Fruit fly (Drosophila melanogaster) whole organism, embryonic: ENCODE measurements around the gene Zpr1.
A peak's percentile ranks its signal among the peaks of the same experiment; 100 is the strongest.

Experiments used
- Ada2b ChIP-seq: fragments of 200-800 bp; sonication (Bioruptor generic); IDR thresholded peaks from 2 replicates; pipeline ENCODE4 v1.3.6; 2022; ENCODE audit warnings: missing biosample characterization, missing genetic modification characterization
- B-H1 ChIP-seq: fragments of 200-800 bp; sonication (Bioruptor generic); IDR thresholded peaks from 3 replicates; pipeline ENCODE4 v1.3.6; 2022; ENCODE audit warnings: missing biosample characterization, missing genetic modification characterization
- BEAF-32 ChIP-seq: fragments of 200-800 bp; sonication (Bioruptor generic); optimal IDR thresholded peaks from 3 replicates; lab custom pipeline; 2017; ENCODE audit warnings: missing biosample characterization, missing genetic modification characterization, mild to moderate bottlenecking, moderate library complexity, missing genetic modification reagents
- Bdp1 ChIP-seq: fragments of 200-800 bp; sonication (Bioruptor generic); optimal IDR thresholded peaks from 3 replicates; lab custom pipeline; 2016; ENCODE audit warnings: missing biosample characterization, missing genetic modification characterization
- C15 ChIP-seq: fragments of 200-800 bp; sonication (Bioruptor generic); IDR thresholded peaks from 3 replicates; pipeline ENCODE4 v1.3.6; 2022; ENCODE audit warnings: missing biosample characterization, missing genetic modification characterization
- CG10431 ChIP-seq: fragments of 200-800 bp; sonication (Bioruptor generic); optimal IDR thresholded peaks from 3 replicates; lab custom pipeline; 2018; ENCODE audit warnings: missing biosample characterization, mild to moderate bottlenecking, missing genetic modification characterization
- CG10654 ChIP-seq: fragments of 200-800 bp; sonication (Bioruptor generic); optimal IDR thresholded peaks from 2 replicates; lab custom pipeline; 2016; ENCODE audit warnings: missing biosample characterization, missing genetic modification characterization
- CG11696 ChIP-seq: fragments of 200-800 bp; sonication (Bioruptor generic); IDR thresholded peaks from 2 replicates; pipeline ENCODE4 v1.3.6; 2022; ENCODE audit warnings: missing biosample characterization, missing genetic modification characterization
- CG12071 ChIP-seq: fragments of 200-800 bp; sonication (Bioruptor generic); optimal IDR thresholded peaks from 3 replicates; lab custom pipeline; 2018; ENCODE audit warnings: missing biosample characterization, mild to moderate bottlenecking, missing genetic modification characterization
- CG12219 ChIP-seq: fragments of 200-800 bp; sonication (Bioruptor generic); optimal IDR thresholded peaks from 3 replicates; lab custom pipeline; 2018; ENCODE audit warnings: missing biosample characterization, mild to moderate bottlenecking, missing genetic modification characterization
- CG13287 ChIP-seq: fragments of 200-800 bp; sonication (Bioruptor generic); IDR thresholded peaks from 2 replicates; pipeline ENCODE4 v1.3.6; 2022; ENCODE audit warnings: missing biosample characterization, missing genetic modification characterization; ENCODE audit not compliant: partially characterized antibody
- CG16779 ChIP-seq: fragments of 200-800 bp; sonication (Bioruptor generic); IDR thresholded peaks from 2 replicates; pipeline ENCODE4 v1.3.6; 2022; ENCODE audit warnings: missing biosample characterization, missing genetic modification characterization
- CG30403 ChIP-seq: fragments of 200-800 bp; sonication (Bioruptor generic); optimal IDR thresholded peaks from 3 replicates; lab custom pipeline; 2016; ENCODE audit warnings: missing biosample characterization, missing genetic modification characterization
- CG3065 ChIP-seq: fragments of 200-800 bp; sonication (Bioruptor generic); optimal IDR thresholded peaks from 2 replicates; lab custom pipeline; 2016; ENCODE audit warnings: missing biosample characterization, missing genetic modification characterization
- CG3407 ChIP-seq: fragments of 200-800 bp; sonication (Bioruptor generic); optimal IDR thresholded peaks from 2 replicates; lab custom pipeline; 2018; ENCODE audit warnings: missing biosample characterization, mild to moderate bottlenecking, missing genetic modification characterization
- CG4730 ChIP-seq: fragments of 200-800 bp; sonication (Bioruptor generic); IDR thresholded peaks from 2 replicates; pipeline ENCODE4 v1.3.6; 2022; ENCODE audit warnings: missing biosample characterization, missing genetic modification characterization
- CG6175 ChIP-seq: fragments of 200-800 bp; sonication (Bioruptor generic); IDR thresholded peaks from 3 replicates; pipeline ENCODE4 v1.3.6; 2022; ENCODE audit warnings: missing biosample characterization, missing genetic modification characterization
- CG6854 ChIP-seq: fragments of 200-800 bp; sonication (Bioruptor generic); optimal IDR thresholded peaks from 3 replicates; lab custom pipeline; 2017; ENCODE audit warnings: missing biosample characterization, mild to moderate bottlenecking, missing genetic modification characterization
- CG7556 ChIP-seq: fragments of 200-800 bp; sonication (Bioruptor generic); optimal IDR thresholded peaks from 2 replicates; lab custom pipeline; 2017; ENCODE audit warnings: missing biosample characterization, mild to moderate bottlenecking, missing genetic modification characterization
- CG7928 ChIP-seq: fragments of 200-800 bp; sonication (Bioruptor generic); optimal IDR thresholded peaks from 2 replicates; lab custom pipeline; 2017; ENCODE audit warnings: missing biosample characterization, mild to moderate bottlenecking, missing genetic modification characterization
- CG8765 ChIP-seq: fragments of 200-800 bp; sonication (Bioruptor generic); IDR thresholded peaks from 2 replicates; pipeline ENCODE4 v1.3.6; 2022; ENCODE audit warnings: missing biosample characterization, missing genetic modification characterization
- CG9797 ChIP-seq: fragments of 200-800 bp; sonication (Bioruptor generic); optimal IDR thresholded peaks from 3 replicates; lab custom pipeline; 2018; ENCODE audit warnings: missing biosample characterization, mild to moderate bottlenecking, missing genetic modification characterization
- CG9817 ChIP-seq: fragments of 200-800 bp; sonication (Bioruptor generic); optimal IDR thresholded peaks from 2 replicates; lab custom pipeline; 2018; ENCODE audit warnings: missing biosample characterization, mild to moderate bottlenecking, missing genetic modification characterization, moderate library complexity
- CoRest ChIP-seq: fragments of 200-800 bp; sonication (Bioruptor generic); optimal IDR thresholded peaks from 3 replicates; lab custom pipeline; 2018; ENCODE audit warnings: missing biosample characterization, mild to moderate bottlenecking, missing genetic modification characterization, moderate library complexity
- D ChIP-seq, 2 experiments: fragments of 200-800 bp in 1 of 2; fragments of >200 bp in 1 of 2; sonication (Bioruptor generic) in 1 of 2; optimal IDR thresholded peaks; 2 replicates in 1 of 2; 3 replicates in 1 of 2; lab custom pipeline; 2017; ENCODE audit warnings: mild to moderate bottlenecking in 1 of 2, missing biosample characterization in 1 of 2, missing genetic modification characterization in 1 of 2, missing genetic modification reagents in 1 of 2
- Ets65A ChIP-seq: fragments of 200-800 bp; sonication (Bioruptor generic); peaks from one replicate; lab custom pipeline; 2016; ENCODE audit warnings: missing biosample characterization, missing genetic modification characterization
- Ets97D ChIP-seq: fragments of 200-800 bp; sonication (Bioruptor generic); optimal IDR thresholded peaks from 3 replicates; lab custom pipeline; 2016; ENCODE audit warnings: missing biosample characterization, missing genetic modification characterization
- HHEX ChIP-seq: fragments of 200-800 bp; sonication (Bioruptor generic); optimal IDR thresholded peaks from 3 replicates; lab custom pipeline; 2017; ENCODE audit warnings: missing biosample characterization, mild to moderate bottlenecking, missing genetic modification characterization, missing genetic modification reagents
- Hr39 ChIP-seq: fragments of >200 bp; optimal IDR thresholded peaks from 2 replicates; lab custom pipeline; 2017
- Jarid2 ChIP-seq: fragments of 200-800 bp; sonication (Bioruptor generic); optimal IDR thresholded peaks from 3 replicates; lab custom pipeline; 2017; ENCODE audit warnings: mild to moderate bottlenecking, missing biosample characterization, missing genetic modification reagents, missing genetic modification characterization
- Lim3 ChIP-seq: fragments of 200-800 bp; sonication (Bioruptor generic); IDR thresholded peaks from 2 replicates; pipeline ENCODE4 v1.3.6; 2022; ENCODE audit warnings: missing biosample characterization, missing genetic modification characterization
- Neu2 ChIP-seq: fragments of 200-800 bp; sonication (Bioruptor generic); optimal IDR thresholded peaks from 3 replicates; lab custom pipeline; 2016; ENCODE audit warnings: missing biosample characterization, missing genetic modification characterization, borderline replicate concordance
- Oaz ChIP-seq: fragments of 200-800 bp; sonication (Bioruptor generic); IDR thresholded peaks from 2 replicates; pipeline ENCODE4 v1.3.6; 2022; ENCODE audit warnings: missing biosample characterization, missing genetic modification characterization
- Ssrp ChIP-seq: fragments of 200-800 bp; sonication (Bioruptor generic); optimal IDR thresholded peaks from 2 replicates; lab custom pipeline; 2018; ENCODE audit warnings: missing biosample characterization, mild to moderate bottlenecking, missing genetic modification characterization, moderate library complexity
- Tbp ChIP-seq: fragments of >200 bp; optimal IDR thresholded peaks from 2 replicates; lab custom pipeline; 2018; ENCODE audit warnings: missing biosample characterization, missing genetic modification characterization
- ase ChIP-seq: fragments of 200-800 bp; sonication (Bioruptor generic); IDR thresholded peaks from 3 replicates; pipeline ENCODE4 v1.3.6; 2022; ENCODE audit warnings: missing biosample characterization, missing genetic modification characterization
- bcd ChIP-seq: fragments of 200-800 bp; sonication (Bioruptor generic); optimal IDR thresholded peaks from 2 replicates; lab custom pipeline; 2017; ENCODE audit warnings: missing biosample characterization, mild to moderate bottlenecking, missing genetic modification characterization
- danr ChIP-seq: fragments of 200-800 bp; sonication (Bioruptor generic); IDR thresholded peaks from 2 replicates; pipeline ENCODE4 v1.3.6; 2022; ENCODE audit warnings: missing biosample characterization, missing genetic modification characterization
- disco-r ChIP-seq: fragments of 200-800 bp; sonication (Bioruptor generic); optimal IDR thresholded peaks from 2 replicates; lab custom pipeline; 2016; ENCODE audit warnings: missing biosample characterization, missing genetic modification characterization
- emc ChIP-seq: fragments of 200-800 bp; sonication (Bioruptor generic); optimal IDR thresholded peaks from 2 replicates; lab custom pipeline; 2016; ENCODE audit warnings: missing biosample characterization, missing genetic modification characterization
- gce ChIP-seq: fragments of 200-800 bp; sonication (Bioruptor generic); IDR thresholded peaks from 3 replicates; pipeline ENCODE4 v1.3.6; 2022; ENCODE audit warnings: missing biosample characterization, missing genetic modification characterization
- gem ChIP-seq: fragments of 200-800 bp; sonication (Bioruptor generic); optimal IDR thresholded peaks from 2 replicates; lab custom pipeline; 2019; ENCODE audit warnings: missing biosample characterization, mild to moderate bottlenecking, missing genetic modification characterization, moderate library complexity
- gfzf ChIP-seq: fragments of 200-800 bp; sonication (Bioruptor generic); optimal IDR thresholded peaks from 2 replicates; lab custom pipeline; 2016; ENCODE audit warnings: missing biosample characterization, mild to moderate bottlenecking, missing genetic modification characterization, moderate library complexity
- insv ChIP-seq, 2 experiments: fragments of 200-800 bp; sonication (Bioruptor generic); optimal IDR thresholded peaks; 3 replicates each; lab custom pipeline; 2016 to 2018; ENCODE audit warnings: missing biosample characterization in 2 of 2, missing genetic modification characterization in 2 of 2
- inv ChIP-seq: fragments of 200-800 bp; sonication (Bioruptor generic); IDR thresholded peaks from 2 replicates; pipeline ENCODE4 v1.3.6; 2022; ENCODE audit warnings: missing biosample characterization, missing genetic modification characterization; ENCODE audit not compliant: partially characterized antibody
- lmd ChIP-seq: fragments of 200-800 bp; sonication (Bioruptor generic); IDR thresholded peaks from 2 replicates; pipeline ENCODE4 v1.3.6; 2022; ENCODE audit warnings: missing biosample characterization, missing genetic modification characterization
- rib ChIP-seq: fragments of 200-800 bp; sonication (Bioruptor generic); IDR thresholded peaks from 2 replicates; pipeline ENCODE4 v1.3.6; 2022; ENCODE audit warnings: missing biosample characterization, missing genetic modification characterization
- tgo ChIP-seq: fragments of 200-800 bp; sonication (Bioruptor generic); IDR thresholded peaks from 3 replicates; pipeline ENCODE4 v1.3.6; 2022; ENCODE audit warnings: missing biosample characterization, missing genetic modification characterization
- tll ChIP-seq, 2 experiments: fragments of 200-800 bp in 1 of 2; fragments of >200 bp in 1 of 2; sonication (Bioruptor generic) in 1 of 2; optimal IDR thresholded peaks; 2 replicates each; lab custom pipeline; 2017 to 2019; ENCODE audit warnings: missing biosample characterization in 2 of 2, missing genetic modification characterization in 2 of 2, mild to moderate bottlenecking in 1 of 2, moderate library complexity in 1 of 2
- tx ChIP-seq: fragments of 200-800 bp; sonication (Bioruptor generic); optimal IDR thresholded peaks from 2 replicates; lab custom pipeline; 2016; ENCODE audit warnings: missing biosample characterization, missing genetic modification characterization
- zf30C ChIP-seq: fragments of 200-800 bp; sonication (Bioruptor generic); optimal IDR thresholded peaks from 3 replicates; lab custom pipeline; 2018; ENCODE audit warnings: missing biosample characterization, mild to moderate bottlenecking, missing genetic modification characterization

Zpr1 gene

dm6 chrX:9155134-9155533 is 6.8 kb downstream of the Zpr1 start (continued):
- TF ChIP-seq lmd (peak; percentile 48; the same call in 1 of the 2 replicates), gce (GFP tag; lab: Robert Waterston, UW) (no peak), CG9797 (no peak), Jarid2 (GFP tag; lab: Kevin White, UChicago) (no peak), bcd (GFP tag; lab: Kevin White, UChicago) (peak; percentile 51), CG6175 (GFP tag; lab: Robert Waterston, UW) (no peak), HHEX (GFP tag; lab: Kevin White, UChicago) (peak; percentile 57), emc (GFP tag; lab: Kevin White, UChicago) (no peak), tll (GFP tag; optimal IDR thresholded peaks at IDR 0.05; lab: Kevin White, UChicago) (no peak), insv (GFP tag; optimal IDR thresholded peaks at IDR 0.05; lab: Kevin White, UChicago) (peak in 1 of 2 experiments; percentile 2), gem (tag; lab: Kevin White, UChicago) (peak; percentile 78), D (optimal IDR thresholded peaks at IDR 0.05; lab: Kevin White, UChicago) (no peak), D (GFP tag; optimal IDR thresholded peaks at IDR 0.05; lab: Kevin White, UChicago) (peak; percentile 64), Tbp (GFP tag; lab: Kevin White, UChicago) (no peak), Ets97D (GFP tag; lab: Kevin White, UChicago) (no peak), CG3065 (GFP tag; lab: Kevin White, UChicago) (no peak), BEAF-32 (GFP tag; lab: Kevin White, UChicago) (no peak), danr (no peak), CG6854 (peak; percentile 40), CG10431 (GFP tag; lab: Kevin White, UChicago) (peak; percentile 15), CG9817 (tag; lab: Kevin White, UChicago) (peak; percentile 55), disco-r (no peak), CG12219 (GFP tag; lab: Kevin White, UChicago) (peak; percentile 41), rib (GFP tag; lab: Robert Waterston, UW) (no peak), Ets65A (GFP tag; lab: Kevin White, UChicago) (no peak), CG7556 (GFP tag; lab: Kevin White, UChicago) (peak; percentile 61), Bdp1 (GFP tag; lab: Kevin White, UChicago) (no peak), gfzf (GFP tag; lab: Kevin White, UChicago) (no peak), tx (peak; percentile 9), Lim3 (GFP tag; lab: Robert Waterston, UW) (no peak), zf30C (peak; percentile 91), tgo (GFP tag; lab: Robert Waterston, UW) (peak; percentile 25; the same call in 1 of the 3 replicates), C15 (GFP tag; lab: Robert Waterston, UW) (no peak), CG4730 (no peak), inv (GFP tag; lab: Robert Waterston, UW) (no peak), Ssrp (tag; lab: Kevin White, UChicago) (peak; percentile 49), CG12071 (GFP tag; lab: Kevin White, UChicago) (peak; percentile 42), CG16779 (no peak), CoRest (peak; percentile 58), Oaz (GFP tag; lab: Robert Waterston, UW) (no peak), CG7928 (GFP tag; lab: Kevin White, UChicago) (no peak), B-H1 (GFP tag; lab: Robert Waterston, UW) (no peak; the same call in 2 of the 3 replicates), CG30403 (GFP tag; lab: Kevin White, UChicago) (peak; percentile 67), CG10654 (GFP tag; lab: Kevin White, UChicago) (peak; percentile 38), CG3407 (GFP tag; lab: Kevin White, UChicago) (no peak), CG8765 (GFP tag; lab: Robert Waterston, UW) (no peak), Ada2b (GFP tag; lab: Robert Waterston, UW) (peak; percentile 51; the same call in 1 of the 2 replicates), ase (GFP tag; lab: Robert Waterston, UW) (no peak), Hr39 (lab: Kevin White, UChicago) (no peak), Neu2 (GFP tag; lab: Kevin White, UChicago) (no peak), CG11696 (GFP tag; lab: Robert Waterston, UW) (no peak), CG13287 (GFP tag; lab: Robert Waterston, UW) (no peak)
